Fruit fly (Drosophila melanogaster) whole organism, embryonic: ENCODE measurements around the gene CG3764.

Source experiments
- Aef1 ChIP-seq: fragments of 200-800 bp; sonication (Bioruptor generic); IDR thresholded peaks from 3 replicates; pipeline ENCODE4 v1.3.6; 2022; ENCODE audit warnings: missing biosample characterization, missing genetic modification characterization
- CG1024 ChIP-seq: fragments of 200-800 bp; sonication (Bioruptor generic); IDR thresholded peaks from 2 replicates; pipeline ENCODE4 v1.3.6; 2022; ENCODE audit warnings: missing biosample characterization, missing genetic modification characterization
- CG10267 ChIP-seq: fragments of 200-800 bp; sonication (Bioruptor generic); optimal IDR thresholded peaks from 2 replicates; lab custom pipeline; 2018; ENCODE audit warnings: missing biosample characterization, mild to moderate bottlenecking, missing genetic modification characterization, moderate library complexity
- CG12219 ChIP-seq: fragments of 200-800 bp; sonication (Bioruptor generic); optimal IDR thresholded peaks from 3 replicates; lab custom pipeline; 2018; ENCODE audit warnings: missing biosample characterization, mild to moderate bottlenecking, missing genetic modification characterization
- CG12769 ChIP-seq: fragments of 200-800 bp; sonication (Bioruptor generic); optimal IDR thresholded peaks from 2 replicates; lab custom pipeline; 2019; ENCODE audit warnings: missing biosample characterization, mild to moderate bottlenecking, missing genetic modification characterization, moderate library complexity
- CG13775 ChIP-seq: fragments of 200-800 bp; sonication (Bioruptor generic); optimal IDR thresholded peaks from 3 replicates; lab custom pipeline; 2017; ENCODE audit warnings: missing biosample characterization, mild to moderate bottlenecking, missing genetic modification characterization
- CG15073 ChIP-seq: fragments of 200-800 bp; sonication (Bioruptor generic); optimal IDR thresholded peaks from 2 replicates; lab custom pipeline; 2016; ENCODE audit warnings: missing biosample characterization, missing genetic modification characterization
- CG1602 ChIP-seq: fragments of 200-800 bp; sonication (Bioruptor generic); optimal IDR thresholded peaks from 3 replicates; lab custom pipeline; 2016; ENCODE audit warnings: missing biosample characterization, missing genetic modification characterization
- CG16813 ChIP-seq: fragments of 200-800 bp; sonication (Bioruptor generic); IDR thresholded peaks from 3 replicates; pipeline ENCODE4 v1.3.6; 2022; ENCODE audit warnings: missing biosample characterization, missing genetic modification characterization; ENCODE audit not compliant: partially characterized antibody
- CG16863 ChIP-seq: fragments of 200-800 bp; sonication (Bioruptor generic); optimal IDR thresholded peaks from 3 replicates; lab custom pipeline; 2016; ENCODE audit warnings: missing biosample characterization, missing genetic modification characterization
- CG17328 ChIP-seq: fragments of 200-800 bp; sonication (Bioruptor generic); IDR thresholded peaks from 2 replicates; pipeline ENCODE4 v1.3.6; 2022; ENCODE audit warnings: missing biosample characterization, missing genetic modification characterization
- CG17385 ChIP-seq: fragments of 200-800 bp; sonication (Bioruptor generic); optimal IDR thresholded peaks from 3 replicates; lab custom pipeline; 2018; ENCODE audit warnings: missing biosample characterization, mild to moderate bottlenecking, missing genetic modification characterization
- CG18476 ChIP-seq: fragments of 200-800 bp; sonication (Bioruptor generic); optimal IDR thresholded peaks from 2 replicates; lab custom pipeline; 2016; ENCODE audit warnings: missing biosample characterization, mild to moderate bottlenecking, missing genetic modification characterization
- CG2202 ChIP-seq: fragments of 200-800 bp; sonication (Bioruptor generic); optimal IDR thresholded peaks from 2 replicates; lab custom pipeline; 2018; ENCODE audit warnings: missing biosample characterization, mild to moderate bottlenecking, missing genetic modification characterization
- CG30020 ChIP-seq: fragments of 200-800 bp; optimal IDR thresholded peaks from 2 replicates; lab custom pipeline; 2019; ENCODE audit warnings: missing biosample characterization, mild to moderate bottlenecking, missing genetic modification characterization, moderate library complexity
- CG33213 ChIP-seq: fragments of 200-800 bp; sonication (Bioruptor generic); optimal IDR thresholded peaks from 3 replicates; lab custom pipeline; 2016; ENCODE audit warnings: missing biosample characterization, missing genetic modification characterization
- CG42726 ChIP-seq: fragments of 200-800 bp; sonication (Bioruptor generic); IDR thresholded peaks from 2 replicates; pipeline ENCODE4 v1.3.6; 2022; ENCODE audit warnings: missing biosample characterization, missing genetic modification characterization; ENCODE audit not compliant: partially characterized antibody
- Camta ChIP-seq: fragments of 200-800 bp; sonication (Bioruptor generic); optimal IDR thresholded peaks from 2 replicates; lab custom pipeline; 2016; ENCODE audit warnings: missing biosample characterization, missing genetic modification characterization
- Dbx ChIP-seq: fragments of 200-800 bp; sonication (Bioruptor generic); IDR thresholded peaks from 3 replicates; pipeline ENCODE4 v1.3.6; 2022; ENCODE audit warnings: missing biosample characterization, missing genetic modification characterization
- Doc2 ChIP-seq: fragments of 200-800 bp; sonication (Bioruptor generic); IDR thresholded peaks from 2 replicates; pipeline ENCODE4 v1.3.6; 2022; ENCODE audit warnings: missing biosample characterization, missing genetic modification characterization
- Ets65A ChIP-seq: fragments of 200-800 bp; sonication (Bioruptor generic); peaks from one replicate; lab custom pipeline; 2016; ENCODE audit warnings: missing biosample characterization, missing genetic modification characterization
- GATAe ChIP-seq: fragments of 200-800 bp; sonication (Bioruptor generic); conservative IDR thresholded peaks from 2 replicates; pipeline ENCODE4 v1.3.6; 2022; ENCODE audit warnings: missing biosample characterization, missing genetic modification characterization
- HLH54F ChIP-seq: fragments of 200-800 bp; sonication (Bioruptor generic); optimal IDR thresholded peaks from 3 replicates; lab custom pipeline; 2016; ENCODE audit warnings: missing biosample characterization, missing genetic modification characterization
- Kr ChIP-seq: fragments of 200-800 bp; sonication (Bioruptor generic); optimal IDR thresholded peaks from 2 replicates; lab custom pipeline; 2017; ENCODE audit warnings: missing biosample characterization, mild to moderate bottlenecking, missing genetic modification characterization
- Lpt ChIP-seq: fragments of >200 bp; optimal IDR thresholded peaks from 2 replicates; lab custom pipeline; 2018; ENCODE audit warnings: missing biosample characterization, missing genetic modification characterization
- NC2α ChIP-seq: fragments of 200-800 bp; sonication (Bioruptor generic); optimal IDR thresholded peaks from 2 replicates; lab custom pipeline; 2016; ENCODE audit warnings: missing biosample characterization, missing genetic modification characterization
- Nf-YC ChIP-seq: fragments of 200-800 bp; optimal IDR thresholded peaks from 3 replicates; lab custom pipeline; 2019; ENCODE audit warnings: missing biosample characterization, mild to moderate bottlenecking, missing genetic modification characterization, moderate library complexity
- Opbp ChIP-seq: fragments of 200-800 bp; sonication (Bioruptor generic); IDR thresholded peaks from 3 replicates; pipeline ENCODE4 v1.3.6; 2022; ENCODE audit warnings: missing biosample characterization, missing genetic modification characterization; ENCODE audit not compliant: partially characterized antibody
- Ptx1 ChIP-seq: fragments of 200-800 bp; sonication (Bioruptor generic); IDR thresholded peaks from 2 replicates; pipeline ENCODE4 v1.3.6; 2022; ENCODE audit warnings: missing biosample characterization, missing genetic modification characterization
- Six4 ChIP-seq: fragments of 200-800 bp; sonication (Bioruptor generic); optimal IDR thresholded peaks from 2 replicates; lab custom pipeline; 2016; ENCODE audit warnings: missing biosample characterization, missing genetic modification characterization
- al ChIP-seq: fragments of 200-800 bp; sonication (Bioruptor generic); IDR thresholded peaks from 2 replicates; pipeline ENCODE4 v1.3.6; 2022; ENCODE audit warnings: missing biosample characterization, missing genetic modification characterization
- cad ChIP-seq: fragments of >200 bp; optimal IDR thresholded peaks from 2 replicates; lab custom pipeline; 2017; ENCODE audit warnings: missing biosample characterization, missing genetic modification characterization
- dimm ChIP-seq: fragments of 200-800 bp; sonication (Bioruptor generic); IDR thresholded peaks from 2 replicates; pipeline ENCODE4 v1.3.6; 2022; ENCODE audit warnings: missing biosample characterization, missing genetic modification characterization
- dpn ChIP-seq, 2 experiments: fragments of 200-800 bp; sonication (Bioruptor generic); optimal IDR thresholded peaks; 3 replicates each; lab custom pipeline; 2016; ENCODE audit warnings: missing biosample characterization in 2 of 2, missing genetic modification characterization in 2 of 2
- eve ChIP-seq, 2 experiments: fragments of >200 bp; optimal IDR thresholded peaks; 2 replicates each; lab custom pipeline; 2017; ENCODE audit warnings: missing biosample characterization in 2 of 2, missing genetic modification characterization in 2 of 2
- gt ChIP-seq: fragments of 200-800 bp; sonication (Bioruptor generic); IDR thresholded peaks from 2 replicates; pipeline ENCODE4 v1.3.6; 2022; ENCODE audit warnings: missing biosample characterization, missing genetic modification characterization
- her ChIP-seq: fragments of 200-800 bp; sonication (Bioruptor generic); optimal IDR thresholded peaks from 2 replicates; lab custom pipeline; 2016; ENCODE audit warnings: missing biosample characterization, missing genetic modification characterization
- jing ChIP-seq: fragments of 200-800 bp; sonication (Bioruptor generic); optimal IDR thresholded peaks from 2 replicates; lab custom pipeline; 2018; ENCODE audit warnings: missing biosample characterization, mild to moderate bottlenecking, missing genetic modification characterization
- lbe ChIP-seq: fragments of 200-800 bp; sonication (Bioruptor generic); optimal IDR thresholded peaks from 2 replicates; lab custom pipeline; 2016; ENCODE audit warnings: missing biosample characterization, mild to moderate bottlenecking, missing genetic modification characterization
- lmd ChIP-seq: fragments of 200-800 bp; sonication (Bioruptor generic); IDR thresholded peaks from 2 replicates; pipeline ENCODE4 v1.3.6; 2022; ENCODE audit warnings: missing biosample characterization, missing genetic modification characterization
- lov ChIP-seq, 2 experiments: fragments of 200-800 bp in 1 of 2; fragments of >200 bp in 1 of 2; sonication (Bioruptor generic) in 1 of 2; IDR thresholded peaks in 1 of 2; optimal IDR thresholded peaks in 1 of 2; 2 replicates in 1 of 2; 3 replicates in 1 of 2; pipeline versions ENCODE4 v1.3.6 to Lab custom; 2017 to 2022; ENCODE audit warnings: missing biosample characterization in 1 of 2, missing genetic modification characterization in 1 of 2
- luna ChIP-seq: fragments of 200-800 bp; sonication (Bioruptor generic); optimal IDR thresholded peaks from 2 replicates; lab custom pipeline; 2016; ENCODE audit warnings: missing biosample characterization, missing genetic modification characterization
- oc ChIP-seq: fragments of 200-800 bp; sonication (Bioruptor generic); optimal IDR thresholded peaks from 2 replicates; lab custom pipeline; 2018; ENCODE audit warnings: missing biosample characterization, mild to moderate bottlenecking, missing genetic modification characterization, moderate library complexity
- phol ChIP-seq: fragments of 200-800 bp; sonication (Bioruptor generic); optimal IDR thresholded peaks from 3 replicates; lab custom pipeline; 2018; ENCODE audit warnings: missing biosample characterization, mild to moderate bottlenecking, missing genetic modification characterization, moderate library complexity
- salm ChIP-seq: fragments of 200-800 bp; sonication (Bioruptor generic); optimal IDR thresholded peaks from 2 replicates; lab custom pipeline; 2018; ENCODE audit warnings: missing biosample characterization, mild to moderate bottlenecking, missing genetic modification characterization
- sens ChIP-seq: fragments of 200-800 bp; sonication (Bioruptor generic); peaks from one replicate; lab custom pipeline; 2016; ENCODE audit warnings: missing biosample characterization, missing genetic modification characterization
- seq ChIP-seq: fragments of 200-800 bp; sonication (Bioruptor generic); IDR thresholded peaks from 2 replicates; pipeline ENCODE4 v1.3.6; 2022; ENCODE audit warnings: missing biosample characterization, missing genetic modification characterization
- ssp ChIP-seq: fragments of 200-800 bp; sonication (Bioruptor generic); IDR thresholded peaks from 2 replicates; pipeline ENCODE4 v1.3.6; 2022; ENCODE audit warnings: missing biosample characterization, missing genetic modification characterization
- tap ChIP-seq: fragments of 200-800 bp; optimal IDR thresholded peaks from 3 replicates; lab custom pipeline; 2019; ENCODE audit warnings: missing biosample characterization, mild to moderate bottlenecking, missing genetic modification characterization, moderate library complexity
- tx ChIP-seq: fragments of 200-800 bp; sonication (Bioruptor generic); optimal IDR thresholded peaks from 2 replicates; lab custom pipeline; 2016; ENCODE audit warnings: missing biosample characterization, missing genetic modification characterization

The CG3764 gene

DNA sequence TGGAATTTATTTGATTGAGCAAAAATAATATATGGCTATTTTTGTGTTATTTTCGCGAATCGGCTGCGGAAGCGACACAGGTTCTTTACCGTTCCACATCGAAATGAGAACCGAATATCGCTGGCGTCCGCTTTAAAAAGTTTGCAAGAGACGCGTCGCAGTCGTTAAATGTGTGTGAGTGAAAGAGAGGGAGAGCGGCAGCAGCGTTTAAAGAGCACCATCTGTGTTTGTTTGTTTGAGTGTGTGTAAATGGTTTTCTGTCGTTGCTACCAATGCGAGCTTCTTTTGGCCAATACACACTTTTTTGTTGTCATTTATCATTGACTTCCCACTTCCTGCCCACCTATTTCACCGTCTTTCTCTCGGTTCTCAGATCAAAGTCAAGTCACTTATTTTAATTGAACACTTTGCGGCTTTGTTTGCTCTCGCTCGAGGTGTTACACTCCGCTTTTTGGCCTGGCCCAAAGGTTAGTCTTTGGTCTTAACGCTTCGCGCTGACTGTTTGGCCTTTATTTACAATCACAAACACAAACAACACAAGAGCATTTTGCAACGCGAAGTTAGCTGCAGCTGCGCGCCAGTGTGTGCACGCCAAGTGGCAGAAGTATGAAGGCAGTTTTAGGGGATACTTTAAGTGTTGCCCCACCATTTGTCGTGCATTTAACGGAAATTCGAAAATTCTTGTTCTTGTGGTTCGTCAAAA is at the start of gene CG3764 (continued):
- no peak for TF ChIP-seq GATAe (GFP tag; lab: Robert Waterston, UW)
- peak; percentile 85 for TF ChIP-seq seq (GFP tag; lab: Robert Waterston, UW)
- peak; percentile 92 for TF ChIP-seq CG33213 (GFP tag; lab: Kevin White, UChicago)
- peak; percentile 60 to 77 for TF ChIP-seq dpn (GFP tag; optimal IDR thresholded peaks at IDR 0.05; lab: Kevin White, UChicago)
- peak; percentile 52 for TF ChIP-seq Six4 (GFP tag; lab: Kevin White, UChicago)
- TF ChIP-seq lmd (GFP tag; lab: Robert Waterston, UW) = peak; percentile 45; the same call in 1 of the 2 replicates
- TF ChIP-seq ssp (GFP tag; lab: Robert Waterston, UW) = no peak
- TF ChIP-seq CG10267 = peak; percentile 75
- TF ChIP-seq CG18476 (GFP tag; lab: Kevin White, UChicago) = peak; percentile 37
- TF ChIP-seq Dbx = peak; percentile 62
- TF ChIP-seq NC2α = peak; percentile 53
- TF ChIP-seq Lpt (GFP tag; lab: Kevin White, UChicago) = no peak
- TF ChIP-seq CG1024 (GFP tag; lab: Robert Waterston, UW) = peak; percentile 68; the same call in 1 of the 2 replicates
- TF ChIP-seq CG2202 = peak; percentile 78
- TF ChIP-seq Opbp (GFP tag; lab: Robert Waterston, UW) = peak; percentile 100
- TF ChIP-seq eve (GFP tag; optimal IDR thresholded peaks at IDR 0.05; lab: Kevin White, UChicago) = no peak
- TF ChIP-seq HLH54F (GFP tag; lab: Kevin White, UChicago) = peak; percentile 44
- TF ChIP-seq Ets65A (GFP tag; lab: Kevin White, UChicago) = peak; percentile 92
- peak; percentile 78 for TF ChIP-seq Nf-YC (tag; lab: Kevin White, UChicago)
- no peak for TF ChIP-seq lov (optimal IDR thresholded peaks at IDR 0.05; lab: Kevin White, UChicago)
- peak; percentile 86 for TF ChIP-seq lov (GFP tag; IDR thresholded peaks at IDR 0.05; lab: Robert Waterston, UW)
- TF ChIP-seq CG13775 = peak; percentile 50
- peak; percentile 52 for TF ChIP-seq jing
- peak; percentile 50 for TF ChIP-seq CG30020 (tag; lab: Kevin White, UChicago)
- 0 out of 2 replicates have a peak, but pooled peaks have one; percentile 31 for TF ChIP-seq gt (GFP tag; lab: Robert Waterston, UW)
- TF ChIP-seq CG17385 (GFP tag; lab: Kevin White, UChicago) = peak; percentile 80
- TF ChIP-seq CG16813 (GFP tag; lab: Robert Waterston, UW) = 0 out of 3 replicates have a peak, but pooled peaks have one; percentile 28
- TF ChIP-seq lbe (GFP tag; lab: Kevin White, UChicago) = peak; percentile 38
- TF ChIP-seq CG16863 = peak; percentile 73
- peak; percentile 80 for TF ChIP-seq Aef1 (GFP tag; lab: Robert Waterston, UW)
- TF ChIP-seq CG12219 (GFP tag; lab: Kevin White, UChicago) = peak; percentile 76
- no peak for TF ChIP-seq al (GFP tag; lab: Robert Waterston, UW)
- TF ChIP-seq Camta = peak; percentile 82
- no peak for TF ChIP-seq Doc2
- TF ChIP-seq salm (tag; lab: Kevin White, UChicago) = peak; percentile 63
- peak; percentile 94 for TF ChIP-seq sens (GFP tag; lab: Kevin White, UChicago)
- peak; percentile 52; the same call in 1 of the 2 replicates for TF ChIP-seq Ptx1 (GFP tag; lab: Robert Waterston, UW)
- TF ChIP-seq oc (tag; lab: Kevin White, UChicago) = no peak
- TF ChIP-seq CG12769 = peak; percentile 84
- no peak for TF ChIP-seq dimm (GFP tag; lab: Robert Waterston, UW)
- peak; percentile 68 for TF ChIP-seq phol (tag; lab: Kevin White, UChicago)
- TF ChIP-seq tap (tag; lab: Kevin White, UChicago) = peak; percentile 76
- TF ChIP-seq CG1602 (GFP tag; lab: Kevin White, UChicago) = peak; percentile 30
- peak; percentile 71 for TF ChIP-seq her (GFP tag; lab: Kevin White, UChicago)
- peak; percentile 47 for TF ChIP-seq tx (GFP tag; lab: Kevin White, UChicago)
- no peak for TF ChIP-seq luna (GFP tag; lab: Kevin White, UChicago)
- peak; percentile 76 for TF ChIP-seq CG17328 (GFP tag; lab: Robert Waterston, UW)
- 0 out of 2 replicates have a peak, but pooled peaks have one; percentile 11 for TF ChIP-seq CG42726 (GFP tag; lab: Robert Waterston, UW)
- peak; percentile 36 for TF ChIP-seq Kr
- no peak for TF ChIP-seq cad (GFP tag; lab: Kevin White, UChicago)
- TF ChIP-seq CG15073 (GFP tag; lab: Kevin White, UChicago) = no peak
